Fruit fly (Drosophila melanogaster): ENCODE measurements around the gene mib2.
A peak's percentile ranks its signal among the peaks of the same experiment; 100 is the strongest.

mib2 gene

dm6 chr2L:19002959-19003371 is 31.3 kb upstream of the mib2 start, which contains the start of gene CG31793 (continued):
- TF ChIP-seq dsx (GFP tag; optimal IDR thresholded peaks at IDR 0.05; ENCODE audit: poor library complexity, severe bottlenecking) (peak; percentile 63), CG6792 (GFP tag; optimal IDR thresholded peaks at IDR 0.05) (peak; percentile 42), CG16779 (tag; optimal IDR thresholded peaks at IDR 0.05) (peak; percentile 22), CG8119 (GFP tag; IDR thresholded peaks at IDR 0.05) (peak; percentile 80), Lpt (GFP tag; optimal IDR thresholded peaks at IDR 0.05) (peak; percentile 28), CG9139 (GFP tag; optimal IDR thresholded peaks at IDR 0.05) (peak; percentile 45), Gug (GFP tag; IDR thresholded peaks at IDR 0.05) (peak; percentile 52; the same call in 1 of the 2 replicates), achi (GFP tag; optimal IDR thresholded peaks at IDR 0.05) (peak; percentile 68), CG31627 (GFP tag; optimal IDR thresholded peaks at IDR 0.05) (no peak), CG7368 (GFP tag; optimal IDR thresholded peaks at IDR 0.05) (no peak), svp (GFP tag) (no peak), salr (GFP tag; optimal IDR thresholded peaks at IDR 0.05) (no peak), Blimp-1 (GFP tag; optimal IDR thresholded peaks at IDR 0.05) (no peak), CG8319 (GFP tag; optimal IDR thresholded peaks at IDR 0.05) (no peak), cyc (GFP tag; optimal IDR thresholded peaks at IDR 0.05) (no peak), Ets96B (tag; optimal IDR thresholded peaks at IDR 0.05) (peak; percentile 60), pdm3 (GFP tag; optimal IDR thresholded peaks at IDR 0.05) (no peak), Sox14 (GFP tag; optimal IDR thresholded peaks at IDR 0.05) (no peak), CG6854 (GFP tag; optimal IDR thresholded peaks at IDR 0.05) (no peak), Smox (GFP tag; optimal IDR thresholded peaks at IDR 0.05) (no peak), CG8632 (GFP tag; optimal IDR thresholded peaks at IDR 0.05) (peak; percentile 42), CG6163 (GFP tag; IDR thresholded peaks at IDR 0.05) (no peak; the same call in 1 of the 3 replicates), acj6 (GFP tag; optimal IDR thresholded peaks at IDR 0.05) (peak; percentile 43), net (GFP tag; optimal IDR thresholded peaks at IDR 0.05) (peak; percentile 63), CG3032 (tag; optimal IDR thresholded peaks at IDR 0.05) (peak; percentile 54), Eip78C (GFP tag) (peak; percentile 88), CG10669 (GFP tag; optimal IDR thresholded peaks at IDR 0.05) (peak; percentile 35)

DNA sequence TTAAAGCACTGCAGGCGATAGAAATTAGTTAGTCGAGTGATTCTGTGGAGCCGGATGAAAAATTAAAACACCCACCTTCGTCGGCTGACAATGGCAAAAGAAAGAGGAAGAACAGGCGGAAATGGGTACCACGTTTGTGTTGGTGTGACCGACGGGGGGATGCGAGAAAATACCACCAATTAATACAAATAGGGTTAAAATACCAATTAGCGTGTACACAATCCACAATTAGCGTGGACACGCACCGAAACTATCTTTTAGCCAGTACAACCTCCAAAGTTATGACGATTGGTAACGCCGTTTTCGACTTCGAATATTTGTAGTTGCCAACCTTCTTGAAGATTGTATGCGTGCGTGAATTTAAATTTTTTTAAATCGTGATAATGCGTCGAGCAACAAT is 25.1 kb upstream of the mib2 start, which contains the start of gene RpL30:
RpL30 (minus strand) TSS at position 177 of the 400 bp plus-strand sequence.
- peak; percentile 37 for TF ChIP-seq CG32006 (GFP tag; optimal IDR thresholded peaks at IDR 0.05)
- TF ChIP-seq Hr4 (GFP tag; optimal IDR thresholded peaks at IDR 0.05): peak; percentile 26
- TF ChIP-seq Ets96B (tag; optimal IDR thresholded peaks at IDR 0.05): peak; percentile 60
- TF ChIP-seq acj6 (GFP tag; optimal IDR thresholded peaks at IDR 0.05): peak; percentile 48
- no peak for TF ChIP-seq Eip93F (GFP tag; optimal IDR thresholded peaks at IDR 0.05)
- TF ChIP-seq esn (GFP tag; optimal IDR thresholded peaks at IDR 0.05): peak; percentile 87
- TF ChIP-seq CG3032 (tag; optimal IDR thresholded peaks at IDR 0.05): peak; percentile 63
- peak; percentile 69 for TF ChIP-seq CG6792 (GFP tag; optimal IDR thresholded peaks at IDR 0.05)
- TF ChIP-seq spab (GFP tag; optimal IDR thresholded peaks at IDR 0.05): peak; percentile 46
- TF ChIP-seq Eip78C (GFP tag): peak; percentile 93
- TF ChIP-seq CG6808 (GFP tag; optimal IDR thresholded peaks at IDR 0.05): peak; percentile 96
- TF ChIP-seq CG9139 (GFP tag; optimal IDR thresholded peaks at IDR 0.05): peak; percentile 84
- TF ChIP-seq CG10631 (GFP tag; optimal IDR thresholded peaks at IDR 0.05): peak; percentile 33
- peak; percentile 52 for TF ChIP-seq CG11762 (GFP tag; optimal IDR thresholded peaks at IDR 0.05; ENCODE audit: insufficient read depth)
- TF ChIP-seq topi (GFP tag; optimal IDR thresholded peaks at IDR 0.05): peak; percentile 84
- peak; percentile 98 for TF ChIP-seq CG6854 (GFP tag; optimal IDR thresholded peaks at IDR 0.05)
- peak; percentile 73 for TF ChIP-seq svp (GFP tag)
- TF ChIP-seq Ets21C (GFP tag; optimal IDR thresholded peaks at IDR 0.05): peak; percentile 31
- TF ChIP-seq CG3919 (GFP tag; optimal IDR thresholded peaks at IDR 0.05): peak; percentile 91
- TF ChIP-seq fd85E (GFP tag; optimal IDR thresholded peaks at IDR 0.05): peak; percentile 90
- TF ChIP-seq lz (GFP tag; optimal IDR thresholded peaks at IDR 0.05): peak; percentile 82
- peak; percentile 69 for TF ChIP-seq CG7368 (GFP tag; optimal IDR thresholded peaks at IDR 0.05)
- TF ChIP-seq fkh (GFP tag; optimal IDR thresholded peaks at IDR 0.05): peak; percentile 79
- peak; percentile 91 for TF ChIP-seq CG6163 (GFP tag; IDR thresholded peaks at IDR 0.05)
- TF ChIP-seq CG4318 (GFP tag; optimal IDR thresholded peaks at IDR 0.05): no peak
- peak; percentile 80 for TF ChIP-seq achi (GFP tag; optimal IDR thresholded peaks at IDR 0.05)
- peak; percentile 48 for TF ChIP-seq CG10669 (GFP tag; optimal IDR thresholded peaks at IDR 0.05)
- TF ChIP-seq eg (GFP tag; IDR thresholded peaks at IDR 0.05): peak; percentile 85
- peak; percentile 90 for TF ChIP-seq net (GFP tag; optimal IDR thresholded peaks at IDR 0.05)
- peak; percentile 54 for TF ChIP-seq Blimp-1 (GFP tag; optimal IDR thresholded peaks at IDR 0.05)
- TF ChIP-seq ss (GFP tag; optimal IDR thresholded peaks at IDR 0.05): peak; percentile 88 to 89
- TF ChIP-seq Sox14 (GFP tag; optimal IDR thresholded peaks at IDR 0.05): peak; percentile 81
- peak; percentile 83 for TF ChIP-seq vri (GFP tag; optimal IDR thresholded peaks at IDR 0.05)
- no peak for TF ChIP-seq Lpt (GFP tag; optimal IDR thresholded peaks at IDR 0.05)
- peak; percentile 61 for TF ChIP-seq CG8632 (GFP tag; optimal IDR thresholded peaks at IDR 0.05)
- TF ChIP-seq CG6276 (GFP tag; optimal IDR thresholded peaks at IDR 0.05): peak; percentile 39
- peak; percentile 81 for TF ChIP-seq CG34406 (GFP tag; optimal IDR thresholded peaks at IDR 0.05)
- peak; percentile 62 for TF ChIP-seq Smox (GFP tag; optimal IDR thresholded peaks at IDR 0.05)
